Worm (Caenorhabditis elegans): ENCODE results near the gene unc-130.

DNA sequence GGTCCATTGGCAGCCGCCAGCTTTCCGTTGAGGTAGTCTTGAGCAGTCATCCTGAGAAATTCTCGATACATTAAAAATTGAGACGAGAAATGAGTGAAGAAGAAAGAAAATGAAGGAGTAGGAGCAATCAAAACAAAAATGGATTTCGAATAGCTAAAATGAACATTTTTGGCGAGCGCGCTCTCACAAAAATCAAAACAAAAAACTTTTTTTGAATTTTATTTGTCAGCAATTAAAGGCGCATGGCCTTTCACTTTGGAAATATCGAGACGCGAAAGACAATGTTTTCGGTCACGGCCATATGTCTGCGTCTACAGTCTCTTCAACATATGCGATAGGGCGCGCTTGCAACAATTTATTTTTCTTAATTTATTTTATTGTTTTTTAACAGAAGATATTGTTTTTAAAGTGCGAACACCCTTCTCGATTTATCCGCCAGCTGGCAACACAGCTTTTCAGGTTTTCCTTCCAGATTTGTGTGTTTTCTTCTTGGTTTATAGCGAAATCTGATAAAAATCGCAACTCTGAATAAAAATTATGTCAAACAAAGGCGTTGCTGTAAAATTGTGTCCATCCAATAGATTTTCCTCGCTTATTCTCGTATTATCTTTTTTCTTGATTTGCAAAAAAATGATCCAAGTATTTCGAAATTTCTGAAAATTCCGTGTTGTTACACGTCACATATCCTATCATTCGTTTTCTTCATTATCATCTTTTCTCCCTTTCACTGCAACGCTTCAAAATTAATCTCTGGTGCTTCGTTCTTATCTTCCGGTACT, 42.7 kb upstream of the unc-130 start, which contains the start of the genes rpn-9 and T06D8.9:
- TF ChIP-seq tbx-2 (tag; optimal IDR thresholded peaks at IDR 0.05) (no peak), nhr-12 (tag; optimal IDR thresholded peaks at IDR 0.05) (no peak)

Measured in whole organism, L3 larva.